Fruit fly (Drosophila melanogaster) whole organism, embryonic: ENCODE data around the gene sun.

ENCODE experiments used
- B-H2 ChIP-seq: fragments of 200-800 bp; sonication (Bioruptor generic); optimal IDR thresholded peaks from 2 replicates; lab custom pipeline; 2018; ENCODE audit warnings: missing biosample characterization, mild to moderate bottlenecking, missing genetic modification characterization
- Bgb ChIP-seq: fragments of 200-800 bp; sonication (Bioruptor generic); IDR thresholded peaks from 2 replicates; pipeline ENCODE4 v1.3.6; 2022; ENCODE audit warnings: missing biosample characterization, missing genetic modification characterization; ENCODE audit not compliant: partially characterized antibody
- CG11456 ChIP-seq: fragments of 200-800 bp; sonication (Bioruptor generic); IDR thresholded peaks from 3 replicates; pipeline ENCODE4 v1.3.6; 2022; ENCODE audit warnings: missing biosample characterization, missing genetic modification characterization
- CG14710 ChIP-seq: fragments of 200-800 bp; sonication (Bioruptor generic); optimal IDR thresholded peaks from 3 replicates; lab custom pipeline; 2019; ENCODE audit warnings: missing biosample characterization, mild to moderate bottlenecking, missing genetic modification characterization, moderate library complexity
- CG15269 ChIP-seq: fragments of 200-800 bp; sonication (Bioruptor generic); optimal IDR thresholded peaks from 2 replicates; lab custom pipeline; 2018; ENCODE audit warnings: missing biosample characterization, mild to moderate bottlenecking, missing genetic modification characterization, moderate library complexity
- CG15514 ChIP-seq: fragments of 200-800 bp; sonication (Bioruptor generic); optimal IDR thresholded peaks from 3 replicates; lab custom pipeline; 2017; ENCODE audit warnings: missing biosample characterization, missing genetic modification characterization, mild to moderate bottlenecking, moderate library complexity, missing genetic modification reagents
- CG2199 ChIP-seq: fragments of 200-800 bp; sonication (Bioruptor generic); IDR thresholded peaks from 3 replicates; pipeline ENCODE4 v1.3.6; 2022; ENCODE audit warnings: missing biosample characterization, missing genetic modification characterization
- CG31441 ChIP-seq: fragments of 200-800 bp; sonication (Bioruptor generic); IDR thresholded peaks from 2 replicates; pipeline ENCODE4 v1.3.6; 2022; ENCODE audit warnings: missing biosample characterization, missing genetic modification characterization
- CG33213 ChIP-seq: fragments of 200-800 bp; sonication (Bioruptor generic); optimal IDR thresholded peaks from 3 replicates; lab custom pipeline; 2016; ENCODE audit warnings: missing biosample characterization, missing genetic modification characterization
- CG34224 ChIP-seq: fragments of 200-800 bp; sonication (Bioruptor generic); IDR thresholded peaks from 3 replicates; pipeline ENCODE4 v1.3.6; 2022; ENCODE audit warnings: missing biosample characterization, missing genetic modification characterization; ENCODE audit not compliant: partially characterized antibody
- CG3995 ChIP-seq: fragments of 200-800 bp; sonication (Bioruptor generic); optimal IDR thresholded peaks from 3 replicates; lab custom pipeline; 2016; ENCODE audit warnings: missing biosample characterization, missing genetic modification characterization
- CG6272 ChIP-seq: fragments of 200-800 bp; sonication (Bioruptor generic); IDR thresholded peaks from 2 replicates; pipeline ENCODE4 v1.3.6; 2022; ENCODE audit warnings: missing biosample characterization, missing genetic modification characterization
- CG6791 ChIP-seq: fragments of 200-800 bp; sonication (Bioruptor generic); IDR thresholded peaks from 3 replicates; pipeline ENCODE4 v1.3.6; 2022; ENCODE audit warnings: missing biosample characterization, missing genetic modification characterization; ENCODE audit not compliant: partially characterized antibody
- CHES-1-like ChIP-seq: fragments of 200-800 bp; sonication (Bioruptor generic); optimal IDR thresholded peaks from 2 replicates; lab custom pipeline; 2016; ENCODE audit warnings: missing biosample characterization, missing genetic modification characterization
- CTCF ChIP-seq: fragments of 200-800 bp; sonication (Bioruptor generic); optimal IDR thresholded peaks from 2 replicates; lab custom pipeline; 2017; ENCODE audit warnings: missing biosample characterization, mild to moderate bottlenecking, missing genetic modification characterization, moderate library complexity
- Doc2 ChIP-seq: fragments of 200-800 bp; sonication (Bioruptor generic); IDR thresholded peaks from 2 replicates; pipeline ENCODE4 v1.3.6; 2022; ENCODE audit warnings: missing biosample characterization, missing genetic modification characterization
- Dp ChIP-seq: fragments of 200-800 bp; sonication (Bioruptor generic); optimal IDR thresholded peaks from 2 replicates; lab custom pipeline; 2018; ENCODE audit warnings: missing biosample characterization, mild to moderate bottlenecking, missing genetic modification characterization, moderate library complexity
- E2f2 ChIP-seq: fragments of 200-800 bp; sonication (Bioruptor generic); IDR thresholded peaks from 2 replicates; pipeline ENCODE4 v1.3.6; 2022; ENCODE audit warnings: missing biosample characterization, missing genetic modification characterization
- HLH4C ChIP-seq: fragments of 200-800 bp; sonication (Bioruptor generic); IDR thresholded peaks from 3 replicates; pipeline ENCODE4 v1.3.6; 2022; ENCODE audit warnings: missing biosample characterization, missing genetic modification characterization; ENCODE audit not compliant: partially characterized antibody
- HmgD ChIP-seq: fragments of 200-800 bp; sonication (Bioruptor generic); optimal IDR thresholded peaks from 3 replicates; lab custom pipeline; 2016; ENCODE audit warnings: missing biosample characterization, missing genetic modification characterization
- Hr78 ChIP-seq, 2 experiments: fragments of 200-800 bp in 1 of 2; fragments of >200 bp in 1 of 2; sonication (Bioruptor generic) in 1 of 2; optimal IDR thresholded peaks; 2 replicates each; lab custom pipeline; 2017 to 2019; ENCODE audit warnings: missing biosample characterization in 2 of 2, missing genetic modification characterization in 2 of 2, mild to moderate bottlenecking in 1 of 2, moderate library complexity in 1 of 2
- Lhr ChIP-seq: fragments of 200-800 bp; sonication (Bioruptor generic); optimal IDR thresholded peaks from 3 replicates; lab custom pipeline; 2017; ENCODE audit warnings: mild to moderate bottlenecking, missing biosample characterization, missing genetic modification reagents, missing genetic modification characterization
- Myb ChIP-seq: fragments of 200-800 bp; sonication (Bioruptor generic); optimal IDR thresholded peaks from 2 replicates; lab custom pipeline; 2016; ENCODE audit warnings: missing biosample characterization, missing genetic modification characterization
- NC2β ChIP-seq: fragments of 200-800 bp; sonication (Bioruptor generic); optimal IDR thresholded peaks from 2 replicates; lab custom pipeline; 2016; ENCODE audit warnings: missing biosample characterization, missing genetic modification characterization
- Nf-YA ChIP-seq: fragments of 200-800 bp; sonication (Bioruptor generic); IDR thresholded peaks from 2 replicates; pipeline ENCODE4 v1.3.6; 2022; ENCODE audit warnings: missing biosample characterization, missing genetic modification characterization
- Opbp ChIP-seq: fragments of 200-800 bp; sonication (Bioruptor generic); IDR thresholded peaks from 3 replicates; pipeline ENCODE4 v1.3.6; 2022; ENCODE audit warnings: missing biosample characterization, missing genetic modification characterization; ENCODE audit not compliant: partially characterized antibody
- Six4 ChIP-seq: fragments of 200-800 bp; sonication (Bioruptor generic); optimal IDR thresholded peaks from 2 replicates; lab custom pipeline; 2016; ENCODE audit warnings: missing biosample characterization, missing genetic modification characterization
- Sry-δ ChIP-seq: fragments of 200-800 bp; sonication (Bioruptor generic); optimal IDR thresholded peaks from 2 replicates; lab custom pipeline; 2016; ENCODE audit warnings: missing biosample characterization, missing genetic modification characterization
- YL-1 ChIP-seq: fragments of 200-800 bp; sonication (Bioruptor generic); optimal IDR thresholded peaks from 3 replicates; lab custom pipeline; 2017; ENCODE audit warnings: missing biosample characterization, mild to moderate bottlenecking, missing genetic modification characterization
- bigmax ChIP-seq: fragments of 200-800 bp; sonication (Bioruptor generic); optimal IDR thresholded peaks from 2 replicates; lab custom pipeline; 2018; ENCODE audit warnings: missing biosample characterization, mild to moderate bottlenecking, missing genetic modification characterization
- chinmo ChIP-seq: fragments of 200-800 bp; sonication (Bioruptor generic); IDR thresholded peaks from 4 replicates; pipeline ENCODE4 v1.3.6; 2022; ENCODE audit warnings: missing biosample characterization, missing genetic modification characterization; ENCODE audit not compliant: partially characterized antibody
- da ChIP-seq: fragments of 200-800 bp; sonication (Bioruptor generic); optimal IDR thresholded peaks from 2 replicates; lab custom pipeline; 2016; ENCODE audit warnings: missing biosample characterization, missing genetic modification characterization
- esg ChIP-seq: fragments of 200-800 bp; sonication (Bioruptor generic); conservative IDR thresholded peaks from 2 replicates; pipeline ENCODE4 v1.3.6; 2022; ENCODE audit warnings: missing biosample characterization, missing genetic modification characterization
- fd96Cb ChIP-seq: fragments of 200-800 bp; sonication (Bioruptor generic); optimal IDR thresholded peaks from 2 replicates; lab custom pipeline; 2018; ENCODE audit warnings: missing biosample characterization, mild to moderate bottlenecking, missing genetic modification characterization, moderate library complexity
- hbn ChIP-seq: fragments of 200-800 bp; sonication (Bioruptor generic); IDR thresholded peaks from 2 replicates; pipeline ENCODE4 v1.3.6; 2022; ENCODE audit warnings: missing biosample characterization, missing genetic modification characterization; ENCODE audit not compliant: partially characterized antibody
- hkb ChIP-seq, 2 experiments: fragments of 200-800 bp in 1 of 2; fragments of >200 bp in 1 of 2; sonication (Bioruptor generic) in 1 of 2; IDR thresholded peaks in 1 of 2; optimal IDR thresholded peaks in 1 of 2; 2 replicates each; pipeline versions ENCODE4 v1.3.6 to Lab custom; 2017 to 2022; ENCODE audit warnings: missing biosample characterization in 1 of 2, missing genetic modification characterization in 1 of 2
- inv ChIP-seq: fragments of 200-800 bp; sonication (Bioruptor generic); IDR thresholded peaks from 2 replicates; pipeline ENCODE4 v1.3.6; 2022; ENCODE audit warnings: missing biosample characterization, missing genetic modification characterization; ENCODE audit not compliant: partially characterized antibody
- jumu ChIP-seq: fragments of 200-800 bp; sonication (Bioruptor generic); optimal IDR thresholded peaks from 3 replicates; lab custom pipeline; 2016; ENCODE audit warnings: missing biosample characterization, missing genetic modification characterization
- knrl ChIP-seq: fragments of 200-800 bp; sonication (Bioruptor generic); IDR thresholded peaks from 3 replicates; pipeline ENCODE4 v1.3.6; 2022; ENCODE audit warnings: missing biosample characterization, missing genetic modification characterization; ENCODE audit not compliant: partially characterized antibody
- lilli ChIP-seq: fragments of 200-800 bp; sonication (Bioruptor generic); optimal IDR thresholded peaks from 3 replicates; lab custom pipeline; 2016; ENCODE audit warnings: missing biosample characterization, missing genetic modification characterization
- nmo ChIP-seq: fragments of 200-800 bp; sonication (Bioruptor generic); optimal IDR thresholded peaks from 2 replicates; lab custom pipeline; 2018; ENCODE audit warnings: missing biosample characterization, mild to moderate bottlenecking, missing genetic modification characterization, moderate library complexity
- phol ChIP-seq: fragments of 200-800 bp; sonication (Bioruptor generic); optimal IDR thresholded peaks from 3 replicates; lab custom pipeline; 2018; ENCODE audit warnings: missing biosample characterization, mild to moderate bottlenecking, missing genetic modification characterization, moderate library complexity
- row ChIP-seq: fragments of 200-800 bp; sonication (Bioruptor generic); IDR thresholded peaks from 3 replicates; pipeline ENCODE4 v1.3.6; 2022; ENCODE audit warnings: missing biosample characterization, missing genetic modification characterization
- sc ChIP-seq, 3 experiments: fragments of >200 bp in 2 of 3; fragments of 200-800 bp in 1 of 3; sonication (Bioruptor generic) in 1 of 3; optimal IDR thresholded peaks; 2 replicates in 2 of 3; 3 replicates in 1 of 3; lab custom pipeline; 2017; ENCODE audit warnings: mild to moderate bottlenecking in 1 of 3, missing biosample characterization in 1 of 3, missing genetic modification characterization in 1 of 3, missing genetic modification reagents in 1 of 3
- sens ChIP-seq: fragments of 200-800 bp; sonication (Bioruptor generic); peaks from one replicate; lab custom pipeline; 2016; ENCODE audit warnings: missing biosample characterization, missing genetic modification characterization
- sob ChIP-seq: fragments of 200-800 bp; sonication (Bioruptor generic); IDR thresholded peaks from 2 replicates; pipeline ENCODE4 v1.3.6; 2022; ENCODE audit warnings: missing biosample characterization, missing genetic modification characterization
- ssp ChIP-seq: fragments of 200-800 bp; sonication (Bioruptor generic); IDR thresholded peaks from 2 replicates; pipeline ENCODE4 v1.3.6; 2022; ENCODE audit warnings: missing biosample characterization, missing genetic modification characterization
- sug ChIP-seq: fragments of 200-800 bp; optimal IDR thresholded peaks from 2 replicates; lab custom pipeline; 2019; ENCODE audit warnings: missing biosample characterization, mild to moderate bottlenecking, missing genetic modification characterization, moderate library complexity
- unc-4 ChIP-seq: fragments of 200-800 bp; sonication (Bioruptor generic); IDR thresholded peaks from 2 replicates; pipeline ENCODE4 v1.3.6; 2022; ENCODE audit warnings: missing biosample characterization, missing genetic modification characterization; ENCODE audit not compliant: partially characterized antibody

sun gene

dm6 chrX:15887247-15887616 lies 38.2 kb upstream of the sun start, which contains the start of gene tay (continued):
- peak; percentile 37 for TF ChIP-seq YL-1 (GFP tag; lab: Kevin White, UChicago)
- TF ChIP-seq Lhr (GFP tag; lab: Kevin White, UChicago): peak; percentile 47
- peak; percentile 98 for TF ChIP-seq CG3995 (GFP tag; lab: Kevin White, UChicago)
- TF ChIP-seq CG15514 (GFP tag; lab: Kevin White, UChicago): peak; percentile 80
- no peak for TF ChIP-seq CG15269 (tag; lab: Kevin White, UChicago)
- peak; percentile 71 for TF ChIP-seq knrl (GFP tag; lab: Robert Waterston, UW)
- peak; percentile 46 for TF ChIP-seq hbn (GFP tag; lab: Robert Waterston, UW)
- TF ChIP-seq CG33213 (GFP tag; lab: Kevin White, UChicago): peak; percentile 28
- no peak for TF ChIP-seq Doc2 (GFP tag; lab: Robert Waterston, UW)
- TF ChIP-seq bigmax (GFP tag; lab: Kevin White, UChicago): peak; percentile 47
- TF ChIP-seq sc (optimal IDR thresholded peaks at IDR 0.05; lab: Kevin White, UChicago): no peak
- no peak for TF ChIP-seq sc (GFP tag; optimal IDR thresholded peaks at IDR 0.05; lab: Kevin White, UChicago)
- peak; percentile 8 for TF ChIP-seq NC2β (GFP tag; lab: Kevin White, UChicago)
- peak; percentile 6 for TF ChIP-seq Dp (GFP tag; lab: Kevin White, UChicago)
- TF ChIP-seq Nf-YA (GFP tag; lab: Robert Waterston, UW): no peak
- no peak for TF ChIP-seq CTCF
- 0 out of 2 replicates have a peak, but pooled peaks have one; percentile 32 for TF ChIP-seq sob (GFP tag; lab: Robert Waterston, UW)
- peak; percentile 95 for TF ChIP-seq ssp (GFP tag; lab: Robert Waterston, UW)
- TF ChIP-seq esg (GFP tag; lab: Robert Waterston, UW): no peak
- TF ChIP-seq Sry-δ (GFP tag; lab: Kevin White, UChicago): peak; percentile 91
- TF ChIP-seq fd96Cb (tag; lab: Kevin White, UChicago): no peak
- TF ChIP-seq inv (GFP tag; lab: Robert Waterston, UW): peak; percentile 57; the same call in 1 of the 2 replicates
- TF ChIP-seq CG11456 (GFP tag; lab: Robert Waterston, UW): no peak
- no peak for TF ChIP-seq CG6272
- TF ChIP-seq phol (tag; lab: Kevin White, UChicago): peak; percentile 29
- TF ChIP-seq HLH4C (GFP tag; lab: Robert Waterston, UW): peak; percentile 74
- peak; percentile 39 for TF ChIP-seq nmo (GFP tag; lab: Kevin White, UChicago)
- TF ChIP-seq CG34224 (GFP tag; lab: Robert Waterston, UW): peak; percentile 28; the same call in 1 of the 3 replicates
- TF ChIP-seq CG6791 (GFP tag; lab: Robert Waterston, UW): peak; percentile 64; the same call in 2 of the 3 replicates
- TF ChIP-seq Myb: peak; percentile 42
- no peak for TF ChIP-seq hkb (optimal IDR thresholded peaks at IDR 0.05; lab: Kevin White, UChicago)
- TF ChIP-seq hkb (GFP tag; IDR thresholded peaks at IDR 0.05; lab: Robert Waterston, UW): no peak
- peak; percentile 14 for TF ChIP-seq jumu (GFP tag; lab: Kevin White, UChicago)
- peak; percentile 32; the same call in 1 of the 2 replicates for TF ChIP-seq E2f2 (GFP tag; lab: Robert Waterston, UW)
- TF ChIP-seq CG14710 (tag; lab: Kevin White, UChicago): peak; percentile 21
- peak; percentile 17 for TF ChIP-seq lilli (GFP tag; lab: Kevin White, UChicago)
- peak; percentile 84 for TF ChIP-seq Bgb (GFP tag; lab: Robert Waterston, UW)
- peak; percentile 79 for TF ChIP-seq row
- peak in 1 of 2 experiments; percentile 66 for TF ChIP-seq Hr78 (GFP tag; optimal IDR thresholded peaks at IDR 0.05; lab: Kevin White, UChicago)
- TF ChIP-seq CG31441 (GFP tag; lab: Robert Waterston, UW): 0 out of 2 replicates have a peak, but pooled peaks have one; percentile 17
- 0 out of 4 replicates have a peak, but pooled peaks have one; percentile 41 for TF ChIP-seq chinmo
- TF ChIP-seq Opbp (GFP tag; lab: Robert Waterston, UW): peak; percentile 79
- TF ChIP-seq sug: peak; percentile 31
- TF ChIP-seq B-H2 (GFP tag; lab: Kevin White, UChicago): peak; percentile 15
- peak; percentile 1 for TF ChIP-seq CHES-1-like
- no peak for TF ChIP-seq da (GFP tag; lab: Kevin White, UChicago)
- TF ChIP-seq Six4 (GFP tag; lab: Kevin White, UChicago): no peak
- TF ChIP-seq HmgD: peak; percentile 10
- TF ChIP-seq sens (GFP tag; lab: Kevin White, UChicago): peak; percentile 80
- peak; percentile 49 for TF ChIP-seq unc-4 (GFP tag; lab: Robert Waterston, UW)
- peak; percentile 55; the same call in 2 of the 3 replicates for TF ChIP-seq CG2199
